Worm (Caenorhabditis elegans) whole organism, L4 larva: Measurements from ENCODE around the gene srp-6.

Experiments used
- F44E2.7 ChIP-seq: fragments of 200-800 bp; sonication (Bioruptor generic); IDR thresholded peaks from 2 replicates; pipeline ENCODE4 v2.1.2; 2022; ENCODE audit warnings: missing genetic modification characterization, missing compliant biosample characterization
- T20F7.1 ChIP-seq: fragments of 200-800 bp; sonication (Bioruptor generic); optimal IDR thresholded peaks from 2 replicates; lab custom pipeline; 2018; ENCODE audit warnings: mild to moderate bottlenecking, missing genetic modification characterization, missing compliant biosample characterization
- T26A8.4 ChIP-seq: fragments of 200-800 bp; sonication (Bioruptor generic); IDR thresholded peaks from 2 replicates; pipeline ENCODE4 v1.3.6; 2022; ENCODE audit warnings: missing genetic modification characterization, missing compliant biosample characterization
- Y75B8A.6 ChIP-seq: fragments of 200-800 bp; sonication (Bioruptor generic); IDR thresholded peaks from 2 replicates; pipeline ENCODE4 v1.3.6; 2022; ENCODE audit warnings: missing genetic modification reagents, missing genetic modification characterization, missing compliant biosample characterization
- aha-1 ChIP-seq: fragments of 150-350 bp; peaks from one replicate; lab custom pipeline; 2014; ENCODE audit warnings: missing biosample characterization, missing genetic modification characterization
- aly-2 ChIP-seq: sonication (generic microtip); optimal IDR thresholded peaks from 2 replicates; lab custom pipeline; 2018; ENCODE audit warnings: missing biosample characterization, missing genetic modification characterization
- ama-1 ChIP-seq: fragments of 150-350 bp; optimal IDR thresholded peaks from 2 replicates; lab custom pipeline; 2014; ENCODE audit warnings: inconsistent platforms, mixed read lengths
- attf-4 ChIP-seq: sonication (generic microtip); optimal IDR thresholded peaks from 3 replicates; lab custom pipeline; 2017; ENCODE audit warnings: missing biosample characterization, missing genetic modification characterization
- ceh-20 ChIP-seq: fragments of 200-800 bp; sonication (Bioruptor generic); IDR thresholded peaks from 2 replicates; pipeline ENCODE4 v1.3.6; 2022; ENCODE audit warnings: missing genetic modification reagents, missing genetic modification characterization, missing compliant biosample characterization
- ceh-44 ChIP-seq: fragments of 200-800 bp; sonication (Bioruptor generic); IDR thresholded peaks from 2 replicates; pipeline ENCODE4 v1.3.6; 2022; ENCODE audit warnings: missing genetic modification reagents, missing genetic modification characterization, missing compliant biosample characterization
- ceh-62 ChIP-seq: sonication (generic microtip); optimal IDR thresholded peaks from 2 replicates; lab custom pipeline; 2017; ENCODE audit warnings: missing biosample characterization, missing genetic modification characterization
- daf-12 ChIP-seq: fragments of 150-350 bp; optimal IDR thresholded peaks from 2 replicates; lab custom pipeline; 2014; ENCODE audit warnings: missing biosample characterization, missing genetic modification reagents, missing genetic modification characterization
- daf-16 ChIP-seq, 3 experiments: sonication (generic microtip); optimal IDR thresholded peaks; 2 replicates each; lab custom pipeline; 2016 to 2017; ENCODE audit warnings: missing genetic modification characterization in 3 of 3, missing genetic modification reagents in 3 of 3, mild to moderate bottlenecking in 2 of 3, missing compliant biosample characterization in 2 of 3, missing biosample characterization in 1 of 3, moderate library complexity in 1 of 3
- egl-43 ChIP-seq: fragments of 200-800 bp; sonication (Bioruptor generic); IDR thresholded peaks from 2 replicates; pipeline ENCODE4 v1.3.6; 2022; ENCODE audit warnings: missing genetic modification reagents, missing genetic modification characterization, missing compliant biosample characterization
- gei-8 ChIP-seq: fragments of 200-800 bp; sonication (Bioruptor generic); optimal IDR thresholded peaks from 2 replicates; lab custom pipeline; 2018; ENCODE audit warnings: mild to moderate bottlenecking, missing genetic modification characterization, missing compliant biosample characterization
- hlh-30 ChIP-seq: sonication (generic microtip); optimal IDR thresholded peaks from 2 replicates; lab custom pipeline; 2017; ENCODE audit warnings: antibody characterized with exemption, mild to moderate bottlenecking, missing genetic modification characterization, missing compliant biosample characterization; ENCODE audit not compliant: insufficient read depth
- hmg-1.1 ChIP-seq: fragments of 200-800 bp; sonication (Bioruptor generic); IDR thresholded peaks from 2 replicates; pipeline ENCODE4 v1.3.6; 2022; ENCODE audit warnings: missing genetic modification reagents, missing genetic modification characterization, missing compliant biosample characterization
- lim-7 ChIP-seq: fragments of 200-800 bp; sonication (Bioruptor generic); IDR thresholded peaks from 2 replicates; pipeline ENCODE4 v1.3.6; 2022; ENCODE audit warnings: missing genetic modification characterization, missing compliant biosample characterization
- lin-15B ChIP-seq: fragments of 150-350 bp; sonication (generic microtip); optimal IDR thresholded peaks from 3 replicates; lab custom pipeline; 2014; ENCODE audit warnings: missing biosample characterization, missing genetic modification characterization
- lin-39 ChIP-seq: fragments of 150-350 bp; optimal IDR thresholded peaks from 2 replicates; lab custom pipeline; 2014; ENCODE audit warnings: missing biosample characterization, missing genetic modification reagents, missing genetic modification characterization
- lir-3 ChIP-seq: sonication (generic microtip); optimal IDR thresholded peaks from 2 replicates; lab custom pipeline; 2016; ENCODE audit warnings: mild to moderate bottlenecking, missing genetic modification characterization, missing compliant biosample characterization
- lsy-2 ChIP-seq, 2 experiments: fragments of 150-350 bp in 1 of 2; sonication (generic microtip) in 1 of 2; optimal IDR thresholded peaks; 2 replicates each; lab custom pipeline; 2014 to 2017; ENCODE audit warnings: missing biosample characterization in 2 of 2, missing genetic modification characterization in 2 of 2
- mep-1 ChIP-seq: fragments of 150-350 bp; sonication (generic microtip); optimal IDR thresholded peaks from 3 replicates; lab custom pipeline; 2014; ENCODE audit warnings: missing biosample characterization, missing genetic modification characterization
- nhr-11 ChIP-seq: fragments of 150-350 bp; optimal IDR thresholded peaks from 2 replicates; lab custom pipeline; 2014; ENCODE audit warnings: missing biosample characterization, missing genetic modification characterization
- nhr-111 ChIP-seq: fragments of 200-800 bp; sonication (Bioruptor generic); optimal IDR thresholded peaks from 2 replicates; lab custom pipeline; 2018; ENCODE audit warnings: mild to moderate bottlenecking, missing genetic modification characterization, missing compliant biosample characterization
- nhr-237 ChIP-seq: sonication (generic microtip); optimal IDR thresholded peaks from 2 replicates; lab custom pipeline; 2017; ENCODE audit warnings: missing biosample characterization, missing genetic modification characterization
- nhr-41 ChIP-seq: fragments of 200-800 bp; sonication (Bioruptor generic); IDR thresholded peaks from 2 replicates; pipeline ENCODE4 v1.3.6; 2022; ENCODE audit warnings: missing genetic modification reagents, missing genetic modification characterization, missing compliant biosample characterization
- nhr-77 ChIP-seq: fragments of 150-350 bp; optimal IDR thresholded peaks from 2 replicates; lab custom pipeline; 2014; ENCODE audit warnings: missing biosample characterization, missing genetic modification characterization
- spr-3 ChIP-seq: fragments of 200-800 bp; sonication (Bioruptor generic); optimal IDR thresholded peaks from 2 replicates; lab custom pipeline; 2018; ENCODE audit warnings: mild to moderate bottlenecking, missing genetic modification characterization, missing compliant biosample characterization
- tag-97 ChIP-seq: fragments of 200-800 bp; sonication (Bioruptor generic); IDR thresholded peaks from 2 replicates; pipeline ENCODE4 v1.3.6; 2022; ENCODE audit warnings: missing genetic modification characterization, missing compliant biosample characterization
- tra-1 ChIP-seq: fragments of 200-800 bp; sonication (Bioruptor generic); IDR thresholded peaks from 2 replicates; pipeline ENCODE4 v1.3.6; 2022; ENCODE audit warnings: missing genetic modification reagents, missing genetic modification characterization, missing compliant biosample characterization
- unc-62 ChIP-seq, 3 experiments: fragments of 150-350 bp in 1 of 3; sonication (generic microtip); optimal IDR thresholded peaks in 2 of 3; peaks in 1 of 3; 1 replicate in 1 of 3; 2 replicates in 2 of 3; lab custom pipeline; 2014 to 2017; ENCODE audit warnings: missing biosample characterization in 3 of 3, missing genetic modification characterization in 3 of 3, missing genetic modification reagents in 3 of 3, missing genotype in 1 of 3
- zag-1 ChIP-seq: fragments of 150-350 bp; optimal IDR thresholded peaks from 2 replicates; lab custom pipeline; 2014; ENCODE audit warnings: missing biosample characterization, missing genetic modification characterization
- zfp-3 ChIP-seq: fragments of 200-800 bp; sonication (Bioruptor generic); conservative IDR thresholded peaks from 2 replicates; pipeline ENCODE4 v1.3.6; 2022; ENCODE audit warnings: missing genetic modification reagents, missing genetic modification characterization, missing compliant biosample characterization

srp-6 gene

ce11 chrV:7409599-7409998 is 23.7 kb upstream of the srp-6 start, which contains the start of gene R13D7.2:
R13D7.2 (plus strand) TSS chrV:7409899.
- no peak for TF ChIP-seq F44E2.7
- no peak for TF ChIP-seq ceh-44 (GFP tag; lab: Robert Waterston, UW)
- no peak for TF ChIP-seq gei-8 (GFP tag; lab: Kevin White, UChicago)
- TF ChIP-seq nhr-77, result no peak
- TF ChIP-seq nhr-41 (GFP tag; lab: Robert Waterston, UW), result no peak
- TF ChIP-seq ama-1 (lab: Kevin White, UChicago), result no peak
- TF ChIP-seq zag-1 (tag; lab: Kevin White, UChicago), result no peak
- no peak for TF ChIP-seq attf-4 (tag; lab: Kevin White, UChicago)
- TF ChIP-seq nhr-237 (tag; lab: Kevin White, UChicago), result no peak
- TF ChIP-seq tag-97 (GFP tag; lab: Robert Waterston, UW), result no peak
- TF ChIP-seq mep-1 (tag; lab: Kevin White, UChicago), result no peak
- no peak for TF ChIP-seq T26A8.4 (GFP tag; lab: Robert Waterston, UW)
- no peak for TF ChIP-seq lim-7
- TF ChIP-seq spr-3, result no peak
- TF ChIP-seq lin-39 (tag; lab: Kevin White, UChicago), result no peak

ce11 chrV:7408520-7408919 is 22.6 kb upstream of the srp-6 start, which contains the start of gene srt-6:
srt-6 (minus strand) TSS chrV:7408814.
- TF ChIP-seq lir-3 (tag; lab: Kevin White, UChicago) (no peak), ceh-62 (no peak), zfp-3 (GFP tag; lab: Robert Waterston, UW) (no peak), daf-12 (tag; lab: Kevin White, UChicago) (no peak), daf-16 (GFP tag; optimal IDR thresholded peaks at IDR 0.05; lab: Kevin White, UChicago) (no peak), daf-16 (tag; optimal IDR thresholded peaks at IDR 0.05; lab: Kevin White, UChicago) (no peak), lim-7 (no peak)

- TF ChIP-seq T20F7.1 (GFP tag; lab: Kevin White, UChicago), result no peak
- peak in 1 of 2 experiments; percentile 92 for TF ChIP-seq unc-62 (GFP tag; optimal IDR thresholded peaks at IDR 0.05 in 1 of 2; lab: Kevin White, UChicago)
- TF ChIP-seq unc-62 (tag; optimal IDR thresholded peaks at IDR 0.05; lab: Kevin White, UChicago), result no peak
Measured at ce11 chrV:7403501-7403900, 17.6 kb upstream of the srp-6 start.

- TF ChIP-seq ceh-20 (GFP tag; lab: Robert Waterston, UW) (no peak), aha-1 (peak; percentile 32)
- TF ChIP-seq, all 104 proteins: peak for 1
Measured at ce11 chrV:7402355-7402754, 16.5 kb upstream of the srp-6 start, which contains the start of gene srj-13. srj-13 (plus strand) TSS chrV:7402655.

ce11 chrV:7400588-7400987 is 14.7 kb upstream of the srp-6 start, which contains the start of gene srx-60:
srx-60 (plus strand) TSS chrV:7400888.
- TF ChIP-seq lin-15B (tag; lab: Kevin White, UChicago), result no peak
- no peak for TF ChIP-seq hmg-1.1
- TF ChIP-seq Y75B8A.6 (GFP tag; lab: Robert Waterston, UW), result no peak
- TF ChIP-seq egl-43 (GFP tag; lab: Robert Waterston, UW), result no peak
- TF ChIP-seq tra-1 (GFP tag; lab: Robert Waterston, UW), result no peak
- TF ChIP-seq hlh-30, result no peak
- no peak for TF ChIP-seq lsy-2 (tag; optimal IDR thresholded peaks at IDR 0.05; lab: Kevin White, UChicago)
- no peak for TF ChIP-seq nhr-111
- no peak for TF ChIP-seq aly-2 (tag; lab: Kevin White, UChicago)
- TF ChIP-seq nhr-11 (tag; lab: Kevin White, UChicago), result no peak
